Worm (Caenorhabditis elegans): ENCODE data around the gene K11H12.11.

Gene K11H12.11

ce11 chrIV:707635-708034 is 37.3 kb upstream of the K11H12.11 start, which contains the start of gene cutl-26 (continued):
- TF ChIP-seq nhr-90 (tag; optimal IDR thresholded peaks at IDR 0.05) (no peak), snpc-1.1 (tag; optimal IDR thresholded peaks at IDR 0.05; ENCODE audit: insufficient read depth) (no peak)

- TF ChIP-seq ztf-25 (GFP tag; IDR thresholded peaks at IDR 0.05) (no peak), akir-1 (GFP tag; optimal IDR thresholded peaks at IDR 0.05) (no peak), F37B4.10 (GFP tag; IDR thresholded peaks at IDR 0.05) (no peak)
These were observed 27.9 kb upstream of the K11H12.11 start, which contains the start of gene Y55F3C.17 for ce11 chrIV:698304-698703. Gene Y55F3C.17, minus strand, starts transcription at chrIV:698404.

- TF ChIP-seq tbp1 (GFP tag; optimal IDR thresholded peaks at IDR 0.05) (no peak), rpc-1 (optimal IDR thresholded peaks at IDR 0.05) (no peak), rpc-1 (tag; optimal IDR thresholded peaks at IDR 0.05) (no peak), egrh-3 (GFP tag; IDR thresholded peaks at IDR 0.05) (no peak), ceh-79 (tag; optimal IDR thresholded peaks at IDR 0.05) (no peak), ceh-40 (GFP tag; IDR thresholded peaks at IDR 0.05) (no peak), tlf-1 (GFP tag; optimal IDR thresholded peaks at IDR 0.05) (no peak), F57A8.1 (GFP tag; optimal IDR thresholded peaks at IDR 0.05) (no peak), hlh-12 (tag; optimal IDR thresholded peaks at IDR 0.05) (no peak), nhr-80 (tag; optimal IDR thresholded peaks at IDR 0.05) (no peak), F55B11.4 (tag; optimal IDR thresholded peaks at IDR 0.05; ENCODE audit: borderline replicate concordance, insufficient read depth) (no peak), hmg-1.2 (GFP tag; IDR thresholded peaks at IDR 0.05) (no peak), nhr-27 (tag; optimal IDR thresholded peaks at IDR 0.05) (no peak), pha-4 (tag; optimal IDR thresholded peaks at IDR 0.05) (no peak), ztf-25 (GFP tag; IDR thresholded peaks at IDR 0.05) (no peak), lin-40 (tag; optimal IDR thresholded peaks at IDR 0.05) (no peak), B0261.1 (tag; optimal IDR thresholded peaks at IDR 0.05) (no peak), snpc-4 (GFP tag; optimal IDR thresholded peaks at IDR 0.05) (no peak), snpc-4 (tag; optimal IDR thresholded peaks at IDR 0.05) (no peak)
These were observed 14.4 kb upstream of the K11H12.11 start for ce11 chrIV:684748-685147.

- no peak for TF ChIP-seq ceh-100 (GFP tag; IDR thresholded peaks at IDR 0.05)
- no peak for TF ChIP-seq F10E7.11 (tag; optimal IDR thresholded peaks at IDR 0.05)
- no peak for TF ChIP-seq mxl-1 (tag; optimal IDR thresholded peaks at IDR 0.05)
- TF ChIP-seq snpc-3.4 (tag; optimal IDR thresholded peaks at IDR 0.05), result no peak
- TF ChIP-seq dpl-1 (GFP tag; optimal IDR thresholded peaks at IDR 0.05), result no peak
These were observed 13.8 kb upstream of the K11H12.11 start, which contains the start of gene cutl-28 for ce11 chrIV:684197-684596. Gene cutl-28, plus strand, starts transcription at chrIV:684497.

ce11 chrIV:682726-683340 is 12.5 kb upstream of the K11H12.11 start:
- TF ChIP-seq madf-6 (GFP tag; IDR thresholded peaks at IDR 0.05) (peak; percentile 44; the same call in 1 of the 2 replicates), T07F8.4 (tag; optimal IDR thresholded peaks at IDR 0.05) (peak; percentile 78), F39B2.1 (GFP tag; IDR thresholded peaks at IDR 0.05) (no peak), aptf-2 (GFP tag; conservative IDR thresholded peaks at IDR 0.05) (peak; percentile 59; the same call in 1 of the 2 replicates), B0336.3 (GFP tag; IDR thresholded peaks at IDR 0.05) (peak; percentile 69), F23B12.7 (tag; optimal IDR thresholded peaks at IDR 0.05; ENCODE audit: insufficient read depth) (peak; percentile 94), Y56A3A.18 (GFP tag; IDR thresholded peaks at IDR 0.05) (peak; percentile 74; the same call in 1 of the 2 replicates), zim-3 (tag; optimal IDR thresholded peaks at IDR 0.05) (peak; percentile 82), lir-1 (GFP tag; conservative IDR thresholded peaks at IDR 0.05) (peak; percentile 60; the same call in 1 of the 2 replicates), hlh-12 (tag; optimal IDR thresholded peaks at IDR 0.05) (peak; percentile 26), unc-130 (GFP tag; optimal IDR thresholded peaks at IDR 0.05) (peak; percentile 64), Y53G8AR.9 (GFP tag; conservative IDR thresholded peaks at IDR 0.05) (no peak), chd-7 (tag; optimal IDR thresholded peaks at IDR 0.05) (peak; percentile 68), madf-8 (GFP tag; conservative IDR thresholded peaks at IDR 0.05) (no peak), ztf-3 (GFP tag; optimal IDR thresholded peaks at IDR 0.05) (peak; percentile 41), hsf-1 (GFP tag; IDR thresholded peaks at IDR 0.05) (no peak)

Measured in whole organism, young adult.